Fruit fly (Drosophila melanogaster) whole organism, embryonic: ENCODE measurements around the gene CG6051.
A peak's percentile ranks its signal among the peaks of the same experiment; 100 is the strongest.

Experiments
- Abd-B ChIP-seq: fragments of 200-800 bp; sonication (Bioruptor generic); optimal IDR thresholded peaks from 2 replicates; lab custom pipeline; 2018; ENCODE audit warnings: missing biosample characterization, mild to moderate bottlenecking, missing genetic modification characterization, moderate library complexity
- Adf1 ChIP-seq: fragments of 200-800 bp; sonication (Bioruptor generic); IDR thresholded peaks from 2 replicates; pipeline ENCODE4 v1.3.6; 2022; ENCODE audit warnings: missing biosample characterization, missing genetic modification characterization
- BEAF-32 ChIP-seq: fragments of 200-800 bp; sonication (Bioruptor generic); optimal IDR thresholded peaks from 3 replicates; lab custom pipeline; 2017; ENCODE audit warnings: missing biosample characterization, missing genetic modification characterization, mild to moderate bottlenecking, moderate library complexity, missing genetic modification reagents
- BtbVII ChIP-seq: fragments of 200-800 bp; sonication (Bioruptor generic); optimal IDR thresholded peaks from 3 replicates; lab custom pipeline; 2017; ENCODE audit warnings: missing biosample characterization, mild to moderate bottlenecking, missing genetic modification characterization
- CG1024 ChIP-seq: fragments of 200-800 bp; sonication (Bioruptor generic); IDR thresholded peaks from 2 replicates; pipeline ENCODE4 v1.3.6; 2022; ENCODE audit warnings: missing biosample characterization, missing genetic modification characterization
- CG10565 ChIP-seq: fragments of 200-800 bp; sonication (Bioruptor generic); optimal IDR thresholded peaks from 3 replicates; lab custom pipeline; 2016; ENCODE audit warnings: missing biosample characterization, mild to moderate bottlenecking, missing genetic modification characterization
- CG10959 ChIP-seq: fragments of 200-800 bp; sonication (Bioruptor generic); IDR thresholded peaks from 2 replicates; pipeline ENCODE4 v1.3.6; 2022; ENCODE audit warnings: missing biosample characterization, missing genetic modification characterization
- CG11696 ChIP-seq: fragments of 200-800 bp; sonication (Bioruptor generic); IDR thresholded peaks from 2 replicates; pipeline ENCODE4 v1.3.6; 2022; ENCODE audit warnings: missing biosample characterization, missing genetic modification characterization
- CG12104 ChIP-seq: fragments of 200-800 bp; sonication (Bioruptor generic); optimal IDR thresholded peaks from 3 replicates; lab custom pipeline; 2016; ENCODE audit warnings: missing biosample characterization, missing genetic modification characterization
- CG12155 ChIP-seq: fragments of 200-800 bp; sonication (Bioruptor generic); optimal IDR thresholded peaks from 3 replicates; lab custom pipeline; 2016; ENCODE audit warnings: missing biosample characterization, missing genetic modification characterization
- CG12391 ChIP-seq: fragments of 200-800 bp; sonication (Bioruptor generic); optimal IDR thresholded peaks from 3 replicates; lab custom pipeline; 2018; ENCODE audit warnings: missing biosample characterization, mild to moderate bottlenecking, missing genetic modification characterization, moderate library complexity
- CG12744 ChIP-seq: fragments of 200-800 bp; sonication (Bioruptor generic); optimal IDR thresholded peaks from 2 replicates; lab custom pipeline; 2016; ENCODE audit warnings: missing biosample characterization, missing genetic modification characterization
- CG14710 ChIP-seq: fragments of 200-800 bp; sonication (Bioruptor generic); optimal IDR thresholded peaks from 3 replicates; lab custom pipeline; 2019; ENCODE audit warnings: missing biosample characterization, mild to moderate bottlenecking, missing genetic modification characterization, moderate library complexity
- CG18619 ChIP-seq: fragments of 200-800 bp; sonication (Bioruptor generic); optimal IDR thresholded peaks from 3 replicates; lab custom pipeline; 2017; ENCODE audit warnings: missing biosample characterization, mild to moderate bottlenecking, missing genetic modification characterization
- CG18764 ChIP-seq: fragments of 200-800 bp; sonication (Bioruptor generic); optimal IDR thresholded peaks from 3 replicates; lab custom pipeline; 2016; ENCODE audit warnings: missing biosample characterization, missing genetic modification characterization
- CG2199 ChIP-seq: fragments of 200-800 bp; sonication (Bioruptor generic); IDR thresholded peaks from 3 replicates; pipeline ENCODE4 v1.3.6; 2022; ENCODE audit warnings: missing biosample characterization, missing genetic modification characterization
- CG2678 ChIP-seq: fragments of 200-800 bp; sonication (Bioruptor generic); optimal IDR thresholded peaks from 3 replicates; lab custom pipeline; 2019; ENCODE audit warnings: missing biosample characterization, mild to moderate bottlenecking, missing genetic modification characterization, moderate library complexity
- CG30431 ChIP-seq: fragments of 200-800 bp; sonication (Bioruptor generic); optimal IDR thresholded peaks from 2 replicates; lab custom pipeline; 2017; ENCODE audit warnings: missing biosample characterization, missing genetic modification characterization
- CG34224 ChIP-seq: fragments of 200-800 bp; sonication (Bioruptor generic); IDR thresholded peaks from 3 replicates; pipeline ENCODE4 v1.3.6; 2022; ENCODE audit warnings: missing biosample characterization, missing genetic modification characterization; ENCODE audit not compliant: partially characterized antibody
- CG3838 ChIP-seq: fragments of 200-800 bp; sonication (Bioruptor generic); optimal IDR thresholded peaks from 3 replicates; lab custom pipeline; 2016; ENCODE audit warnings: missing biosample characterization, missing genetic modification characterization
- CG5953 ChIP-seq: fragments of 200-800 bp; sonication (Bioruptor generic); IDR thresholded peaks from 2 replicates; pipeline ENCODE4 v1.3.6; 2022; ENCODE audit warnings: missing biosample characterization, missing genetic modification characterization
- CG6791 ChIP-seq: fragments of 200-800 bp; sonication (Bioruptor generic); IDR thresholded peaks from 3 replicates; pipeline ENCODE4 v1.3.6; 2022; ENCODE audit warnings: missing biosample characterization, missing genetic modification characterization; ENCODE audit not compliant: partially characterized antibody
- CG6813 ChIP-seq: fragments of 200-800 bp; sonication (Bioruptor generic); optimal IDR thresholded peaks from 2 replicates; lab custom pipeline; 2017; ENCODE audit warnings: missing biosample characterization, missing genetic modification characterization, mild to moderate bottlenecking, moderate library complexity, missing genetic modification reagents
- CG7556 ChIP-seq: fragments of 200-800 bp; sonication (Bioruptor generic); optimal IDR thresholded peaks from 2 replicates; lab custom pipeline; 2017; ENCODE audit warnings: missing biosample characterization, mild to moderate bottlenecking, missing genetic modification characterization
- CG9609 ChIP-seq: fragments of 200-800 bp; sonication (Bioruptor generic); optimal IDR thresholded peaks from 3 replicates; lab custom pipeline; 2016; ENCODE audit warnings: missing biosample characterization, missing genetic modification characterization
- Dll ChIP-seq: fragments of 200-800 bp; sonication (Bioruptor generic); IDR thresholded peaks from 4 replicates; pipeline ENCODE4 v1.3.6; 2022; ENCODE audit warnings: missing biosample characterization, missing genetic modification characterization; ENCODE audit not compliant: partially characterized antibody
- Doc2 ChIP-seq: fragments of 200-800 bp; sonication (Bioruptor generic); IDR thresholded peaks from 2 replicates; pipeline ENCODE4 v1.3.6; 2022; ENCODE audit warnings: missing biosample characterization, missing genetic modification characterization
- Dp ChIP-seq: fragments of 200-800 bp; sonication (Bioruptor generic); optimal IDR thresholded peaks from 2 replicates; lab custom pipeline; 2018; ENCODE audit warnings: missing biosample characterization, mild to moderate bottlenecking, missing genetic modification characterization, moderate library complexity
- Fer2 ChIP-seq: fragments of 200-800 bp; sonication (Bioruptor generic); optimal IDR thresholded peaks from 2 replicates; lab custom pipeline; 2018; ENCODE audit warnings: missing biosample characterization, mild to moderate bottlenecking, missing genetic modification characterization, moderate library complexity
- Hsf ChIP-seq: fragments of 200-800 bp; sonication (Bioruptor generic); optimal IDR thresholded peaks from 3 replicates; lab custom pipeline; 2016; ENCODE audit warnings: missing biosample characterization, missing genetic modification characterization
- MTF-1 ChIP-seq: fragments of 200-800 bp; sonication (Bioruptor generic); optimal IDR thresholded peaks from 2 replicates; lab custom pipeline; 2018; ENCODE audit warnings: missing biosample characterization, mild to moderate bottlenecking, missing genetic modification characterization, borderline replicate concordance
- Mad ChIP-seq: fragments of 200-800 bp; sonication (Bioruptor generic); optimal IDR thresholded peaks from 2 replicates; lab custom pipeline; 2016; ENCODE audit warnings: missing biosample characterization, missing genetic modification characterization
- NfI ChIP-seq: fragments of 200-800 bp; sonication (Bioruptor generic); optimal IDR thresholded peaks from 3 replicates; lab custom pipeline; 2018; ENCODE audit warnings: missing biosample characterization, mild to moderate bottlenecking, missing genetic modification characterization, moderate library complexity
- Poxn ChIP-seq: fragments of 200-800 bp; sonication (Bioruptor generic); IDR thresholded peaks from 2 replicates; pipeline ENCODE4 v1.3.6; 2022; ENCODE audit warnings: missing biosample characterization, missing genetic modification characterization
- Sry-δ ChIP-seq: fragments of 200-800 bp; sonication (Bioruptor generic); optimal IDR thresholded peaks from 2 replicates; lab custom pipeline; 2016; ENCODE audit warnings: missing biosample characterization, missing genetic modification characterization
- btn ChIP-seq: fragments of 200-800 bp; sonication (Bioruptor generic); optimal IDR thresholded peaks from 2 replicates; lab custom pipeline; 2016; ENCODE audit warnings: missing biosample characterization, missing genetic modification characterization
- corto ChIP-seq: fragments of 200-800 bp; sonication (Bioruptor generic); optimal IDR thresholded peaks from 2 replicates; lab custom pipeline; 2016; ENCODE audit warnings: missing biosample characterization, mild to moderate bottlenecking, missing genetic modification characterization, moderate library complexity
- emc ChIP-seq: fragments of 200-800 bp; sonication (Bioruptor generic); optimal IDR thresholded peaks from 2 replicates; lab custom pipeline; 2016; ENCODE audit warnings: missing biosample characterization, missing genetic modification characterization
- ewg ChIP-seq: fragments of 200-800 bp; sonication (Bioruptor generic); optimal IDR thresholded peaks from 3 replicates; lab custom pipeline; 2017; ENCODE audit warnings: mild to moderate bottlenecking, missing biosample characterization, missing genetic modification reagents, missing genetic modification characterization
- her ChIP-seq: fragments of 200-800 bp; sonication (Bioruptor generic); optimal IDR thresholded peaks from 2 replicates; lab custom pipeline; 2016; ENCODE audit warnings: missing biosample characterization, missing genetic modification characterization
- hth ChIP-seq: fragments of >200 bp; optimal IDR thresholded peaks from 2 replicates; lab custom pipeline; 2017; ENCODE audit warnings: inconsistent platforms
- kay ChIP-seq: fragments of 200-800 bp; sonication (Bioruptor generic); optimal IDR thresholded peaks from 2 replicates; lab custom pipeline; 2016; ENCODE audit warnings: missing biosample characterization, missing genetic modification characterization
- lab ChIP-seq: fragments of 200-800 bp; sonication (Bioruptor generic); optimal IDR thresholded peaks from 3 replicates; lab custom pipeline; 2017; ENCODE audit warnings: missing biosample characterization, missing genetic modification characterization, mild to moderate bottlenecking, moderate library complexity, missing genetic modification reagents
- nerfin-2 ChIP-seq: fragments of 200-800 bp; sonication (Bioruptor generic); IDR thresholded peaks from 2 replicates; pipeline ENCODE4 v1.3.6; 2022; ENCODE audit warnings: missing biosample characterization, missing genetic modification characterization; ENCODE audit not compliant: partially characterized antibody
- pita ChIP-seq: fragments of 200-800 bp; sonication (Bioruptor generic); optimal IDR thresholded peaks from 2 replicates; lab custom pipeline; 2017; ENCODE audit warnings: missing biosample characterization, mild to moderate bottlenecking, missing genetic modification characterization
- ranshi ChIP-seq: fragments of 200-800 bp; sonication (Bioruptor generic); IDR thresholded peaks from 2 replicates; pipeline ENCODE4 v1.3.6; 2022; ENCODE audit warnings: missing biosample characterization, missing genetic modification characterization
- so ChIP-seq: fragments of 200-800 bp; sonication (Bioruptor generic); IDR thresholded peaks from 3 replicates; pipeline ENCODE4 v1.3.6; 2022; ENCODE audit warnings: missing biosample characterization, missing genetic modification characterization
- sqz ChIP-seq: fragments of 200-800 bp; sonication (Bioruptor generic); optimal IDR thresholded peaks from 3 replicates; lab custom pipeline; 2018; ENCODE audit warnings: missing biosample characterization, mild to moderate bottlenecking, missing genetic modification characterization
- zfh2 ChIP-seq: fragments of 200-800 bp; sonication (Bioruptor generic); optimal IDR thresholded peaks from 2 replicates; lab custom pipeline; 2016; ENCODE audit warnings: missing biosample characterization, missing genetic modification characterization

The CG6051 gene

dm6 chr3R:27150685-27151515, at the start of gene CG6051 (continued):
- TF ChIP-seq corto, result no peak
- peak; percentile 37 for TF ChIP-seq CG12104 (GFP tag; lab: Kevin White, UChicago)
- no peak for TF ChIP-seq CG6791 (GFP tag; lab: Robert Waterston, UW)
- TF ChIP-seq Dll, result no peak
- TF ChIP-seq sqz (GFP tag; lab: Kevin White, UChicago), result peak; percentile 95
- TF ChIP-seq Mad (GFP tag; lab: Kevin White, UChicago), result no peak
- no peak for TF ChIP-seq CG11696 (GFP tag; lab: Robert Waterston, UW)
- TF ChIP-seq Abd-B (GFP tag; lab: Kevin White, UChicago), result peak; percentile 56
- TF ChIP-seq BEAF-32 (GFP tag; lab: Kevin White, UChicago), result peak; percentile 51
- peak; percentile 74 for TF ChIP-seq lab (GFP tag; lab: Kevin White, UChicago)
- no peak for TF ChIP-seq CG34224
- TF ChIP-seq CG5953 (GFP tag; lab: Robert Waterston, UW), result no peak
- TF ChIP-seq NfI (GFP tag; lab: Kevin White, UChicago), result peak; percentile 66
- TF ChIP-seq CG14710 (tag; lab: Kevin White, UChicago), result peak; percentile 82
- no peak for TF ChIP-seq hth (lab: Kevin White, UChicago)
- TF ChIP-seq BtbVII (GFP tag; lab: Kevin White, UChicago), result peak; percentile 54
- peak; percentile 16 for TF ChIP-seq CG18764 (GFP tag; lab: Kevin White, UChicago)
- no peak for TF ChIP-seq emc (GFP tag; lab: Kevin White, UChicago)
- no peak for TF ChIP-seq so (GFP tag; lab: Robert Waterston, UW)
- no peak for TF ChIP-seq CG12744 (GFP tag; lab: Kevin White, UChicago)
- TF ChIP-seq CG6813 (GFP tag; lab: Kevin White, UChicago), result peak; percentile 4
- peak; percentile 66 for TF ChIP-seq CG9609 (GFP tag; lab: Kevin White, UChicago)
- TF ChIP-seq CG2199 (GFP tag; lab: Robert Waterston, UW), result no peak
- TF ChIP-seq CG1024, result no peak
- TF ChIP-seq CG30431 (GFP tag; lab: Kevin White, UChicago), result peak; percentile 31
- no peak for TF ChIP-seq Adf1 (GFP tag; lab: Robert Waterston, UW)
- TF ChIP-seq kay (GFP tag; lab: Kevin White, UChicago), result peak; percentile 13
- no peak for TF ChIP-seq ranshi (GFP tag; lab: Robert Waterston, UW)
- TF ChIP-seq CG10959, result no peak
- TF ChIP-seq Sry-δ, result peak; percentile 23
- TF ChIP-seq CG12391 (tag; lab: Kevin White, UChicago), result peak; percentile 79
- TF ChIP-seq CG12155 (GFP tag; lab: Kevin White, UChicago), result peak; percentile 41
- no peak for TF ChIP-seq nerfin-2 (GFP tag; lab: Robert Waterston, UW)
- no peak for TF ChIP-seq pita (GFP tag; lab: Kevin White, UChicago)
- TF ChIP-seq ewg, result no peak
- peak; percentile 75 for TF ChIP-seq CG2678 (tag; lab: Kevin White, UChicago)
- peak; percentile 33 for TF ChIP-seq CG7556 (GFP tag; lab: Kevin White, UChicago)
- no peak for TF ChIP-seq btn (GFP tag; lab: Kevin White, UChicago)
- peak; percentile 4 for TF ChIP-seq Fer2
- peak; percentile 36 for TF ChIP-seq zfh2 (GFP tag; lab: Kevin White, UChicago)
- TF ChIP-seq Dp, result no peak
- TF ChIP-seq Poxn, result no peak
- TF ChIP-seq CG18619 (GFP tag; lab: Kevin White, UChicago), result peak; percentile 15
- peak; percentile 52 for TF ChIP-seq her (GFP tag; lab: Kevin White, UChicago)
- peak; percentile 56 for TF ChIP-seq Hsf (GFP tag; lab: Kevin White, UChicago)
- no peak for TF ChIP-seq CG3838 (GFP tag; lab: Kevin White, UChicago)
- TF ChIP-seq CG10565, result no peak
- TF ChIP-seq MTF-1 (GFP tag; lab: Kevin White, UChicago), result peak; percentile 73
- no peak for TF ChIP-seq Doc2
